Worm (Caenorhabditis elegans): ENCODE results near the gene Y105C5A.1272.
"Not testable (repeated sequence)": the region's sequence is repeated elsewhere in the genome, so short reads cannot be mapped to it uniquely, and the experiment has no call there.

ce11 chrIV:15646418-15647220 is at the start of gene Y105C5A.1272, which contains the start of gene Y105C5A.1268:
- TF ChIP-seq dpl-1 (GFP tag; optimal IDR thresholded peaks at IDR 0.05) = not testable (repeated sequence)
- TF ChIP-seq K12H6.12 (tag; optimal IDR thresholded peaks at IDR 0.05) (peak; percentile 96), B0035.1 (tag; optimal IDR thresholded peaks at IDR 0.05) (peak; percentile 34)

All from whole organism, young adult.